Worm (Caenorhabditis elegans) whole organism, L3 larva: ENCODE data around the gene F41H10.3.

ENCODE experiments used
- R02D3.7 ChIP-seq: fragments of 150-350 bp; optimal IDR thresholded peaks from 2 replicates; lab custom pipeline; 2014; ENCODE audit warnings: missing biosample characterization, missing genetic modification characterization
- ceh-16 ChIP-seq: sonication (generic microtip); optimal IDR thresholded peaks from 2 replicates; lab custom pipeline; 2017; ENCODE audit warnings: missing biosample characterization, missing genetic modification characterization
- ceh-28 ChIP-seq: fragments of 150-350 bp; optimal IDR thresholded peaks from 2 replicates; lab custom pipeline; 2014; ENCODE audit warnings: missing biosample characterization, missing genetic modification reagents, missing genetic modification characterization
- ceh-82 ChIP-seq: fragments of 150-350 bp; optimal IDR thresholded peaks from 2 replicates; lab custom pipeline; 2014; ENCODE audit warnings: missing biosample characterization, missing genetic modification characterization
- egl-27 ChIP-seq: sonication (generic microtip); optimal IDR thresholded peaks from 4 replicates; lab custom pipeline; 2017; ENCODE audit warnings: missing biosample characterization, missing genetic modification reagents, missing genetic modification characterization
- egl-5 ChIP-seq: fragments of 150-350 bp; optimal IDR thresholded peaks from 2 replicates; lab custom pipeline; 2017; ENCODE audit warnings: missing biosample characterization, missing genetic modification reagents, missing genetic modification characterization, inconsistent platforms
- elt-1 ChIP-seq: fragments of 150-350 bp; optimal IDR thresholded peaks from 2 replicates; lab custom pipeline; 2014; ENCODE audit warnings: missing biosample characterization, missing genetic modification characterization
- elt-2 ChIP-seq: sonication (generic microtip); optimal IDR thresholded peaks from 2 replicates; lab custom pipeline; 2016; ENCODE audit warnings: missing genetic modification reagents, mild to moderate bottlenecking, missing genetic modification characterization, missing compliant biosample characterization
- elt-3 ChIP-seq, 3 experiments: fragments of 150-350 bp in 1 of 3; sonication (generic microtip) in 2 of 3; optimal IDR thresholded peaks; 2 replicates in 2 of 3; 4 replicates in 1 of 3; lab custom pipeline; 2014 to 2017; ENCODE audit warnings: missing biosample characterization in 3 of 3, missing genetic modification characterization in 3 of 3
- eor-1 ChIP-seq, 2 experiments: fragments of 150-350 bp; optimal IDR thresholded peaks; 2 replicates each; lab custom pipeline; 2014 to 2018; ENCODE audit warnings: missing biosample characterization in 2 of 2, missing genetic modification characterization in 2 of 2
- fkh-2 ChIP-seq: fragments of 150-350 bp; optimal IDR thresholded peaks from 2 replicates; lab custom pipeline; 2014; ENCODE audit warnings: missing biosample characterization, missing genetic modification reagents, missing genetic modification characterization
- hmg-11 ChIP-seq: sonication (generic microtip); optimal IDR thresholded peaks from 2 replicates; lab custom pipeline; 2016; ENCODE audit warnings: missing genetic modification characterization, missing compliant biosample characterization
- jun-1 ChIP-seq: fragments of 150-350 bp; optimal IDR thresholded peaks from 2 replicates; lab custom pipeline; 2014; ENCODE audit warnings: missing biosample characterization, missing genetic modification reagents, missing genetic modification characterization
- lin-15B ChIP-seq: fragments of 150-350 bp; optimal IDR thresholded peaks from 2 replicates; lab custom pipeline; 2014; ENCODE audit warnings: missing biosample characterization, missing genetic modification characterization
- lin-39 ChIP-seq: fragments of 150-350 bp; optimal IDR thresholded peaks from 2 replicates; lab custom pipeline; 2018; ENCODE audit warnings: missing biosample characterization, missing genetic modification reagents, missing genetic modification characterization
- lsy-12 ChIP-seq: sonication (generic microtip); optimal IDR thresholded peaks from 2 replicates; lab custom pipeline; 2016; ENCODE audit warnings: mild to moderate bottlenecking, missing genetic modification characterization, missing compliant biosample characterization
- mml-1 ChIP-seq: fragments of 150-350 bp; sonication (generic microtip); optimal IDR thresholded peaks from 3 replicates; lab custom pipeline; 2014; ENCODE audit warnings: missing biosample characterization, missing genetic modification characterization
- nfya-1 ChIP-seq: sonication (generic microtip); optimal IDR thresholded peaks from 2 replicates; lab custom pipeline; 2017; ENCODE audit warnings: missing genetic modification characterization, mild to moderate bottlenecking, missing compliant biosample characterization, antibody characterized with exemption, moderate library complexity; ENCODE audit not compliant: insufficient read depth
- nhr-11 ChIP-seq: fragments of 150-350 bp; optimal IDR thresholded peaks from 2 replicates; lab custom pipeline; 2014; ENCODE audit warnings: missing biosample characterization, missing genetic modification characterization
- nhr-12 ChIP-seq: fragments of 150-350 bp; optimal IDR thresholded peaks from 2 replicates; lab custom pipeline; 2014; ENCODE audit warnings: missing biosample characterization, missing genetic modification characterization
- nhr-23 ChIP-seq: fragments of 150-350 bp; optimal IDR thresholded peaks from 2 replicates; lab custom pipeline; 2014; ENCODE audit warnings: missing biosample characterization, missing genetic modification reagents, missing genetic modification characterization
- nhr-237 ChIP-seq: fragments of 150-350 bp; optimal IDR thresholded peaks from 2 replicates; lab custom pipeline; 2014; ENCODE audit warnings: missing biosample characterization, missing genetic modification characterization
- nhr-25 ChIP-seq: sonication (generic microtip); optimal IDR thresholded peaks from 2 replicates; lab custom pipeline; 2017; ENCODE audit warnings: missing biosample characterization, missing genetic modification characterization
- nhr-43 ChIP-seq: sonication (generic microtip); optimal IDR thresholded peaks from 2 replicates; lab custom pipeline; 2016; ENCODE audit warnings: mild to moderate bottlenecking, missing genetic modification characterization, missing compliant biosample characterization; ENCODE audit not compliant: poor library complexity, severe bottlenecking
- nhr-67 ChIP-seq: fragments of 150-350 bp; optimal IDR thresholded peaks from 2 replicates; lab custom pipeline; 2014; ENCODE audit warnings: missing biosample characterization, missing genetic modification characterization
- nhr-76 ChIP-seq: fragments of 150-350 bp; sonication (generic microtip); optimal IDR thresholded peaks from 5 replicates; lab custom pipeline; 2014; ENCODE audit warnings: missing biosample characterization, missing genetic modification characterization
- nhr-77 ChIP-seq: fragments of 150-350 bp; optimal IDR thresholded peaks from 2 replicates; lab custom pipeline; 2014; ENCODE audit warnings: missing biosample characterization, missing genetic modification characterization
- pha-4 ChIP-seq: fragments of 150-350 bp; optimal IDR thresholded peaks from 2 replicates; lab custom pipeline; 2014; ENCODE audit warnings: missing biosample characterization, missing genetic modification reagents, missing genetic modification characterization
- pqm-1 ChIP-seq: fragments of 150-350 bp; optimal IDR thresholded peaks from 2 replicates; lab custom pipeline; 2017; ENCODE audit warnings: missing biosample characterization, missing genetic modification characterization, inconsistent platforms
- skn-1 ChIP-seq: fragments of 150-350 bp; optimal IDR thresholded peaks from 2 replicates; lab custom pipeline; 2014; ENCODE audit warnings: missing biosample characterization, missing genetic modification characterization
- snpc-4 ChIP-seq: fragments of 150-350 bp; optimal IDR thresholded peaks from 2 replicates; lab custom pipeline; 2014; ENCODE audit warnings: missing biosample characterization, missing genetic modification characterization
- unc-39 ChIP-seq: sonication (generic microtip); optimal IDR thresholded peaks from 4 replicates; lab custom pipeline; 2017; ENCODE audit warnings: missing biosample characterization, missing genetic modification characterization
- unc-62 ChIP-seq: fragments of 150-350 bp; sonication (generic microtip); optimal IDR thresholded peaks from 4 replicates; lab custom pipeline; 2014; ENCODE audit warnings: missing biosample characterization, missing genetic modification reagents, missing genetic modification characterization
- ztf-11 ChIP-seq: fragments of 150-350 bp; optimal IDR thresholded peaks from 2 replicates; lab custom pipeline; 2014; ENCODE audit warnings: missing biosample characterization, missing genetic modification characterization

The F41H10.3 gene

DNA sequence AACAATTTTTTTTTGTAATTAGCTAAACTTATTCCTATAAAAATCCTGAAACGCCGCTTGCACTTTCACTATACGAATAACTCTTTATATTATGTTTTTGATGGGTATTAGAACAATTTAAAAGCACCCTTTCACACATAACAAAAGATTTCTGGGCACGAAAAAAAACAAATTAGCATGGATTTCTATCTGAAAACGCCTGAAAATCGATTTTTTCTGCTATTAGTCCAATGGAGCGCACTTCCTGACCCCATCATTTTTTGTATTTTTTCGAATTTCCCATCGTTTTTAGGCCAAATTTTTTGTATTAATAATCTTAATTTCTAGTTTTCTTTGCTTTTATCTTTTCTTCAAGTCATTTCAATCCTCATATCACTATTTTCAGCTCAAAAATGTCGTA lies at the start of gene F41H10.3:
Gene F41H10.3, plus strand, starts transcription at position 388 of the 400 bp plus-strand sequence.
- TF ChIP-seq ceh-16 (tag; lab: Kevin White, UChicago) = no peak
- TF ChIP-seq nhr-76 (tag; lab: Kevin White, UChicago) = no peak

ce11 chrIV:5326144-5326543 lies 43.5 kb upstream of the F41H10.3 start, which contains the start of gene Y4C6B.4:
Y4C6B.4 (plus strand) TSS chrIV:5326444.
- no peak for TF ChIP-seq pqm-1 (tag; lab: Kevin White, UChicago)
- no peak for TF ChIP-seq unc-62 (GFP tag; lab: Kevin White, UChicago)
- TF ChIP-seq pha-4 (tag; lab: Kevin White, UChicago) = no peak
- no peak for TF ChIP-seq nfya-1
- no peak for TF ChIP-seq egl-5 (tag; lab: Kevin White, UChicago)
- TF ChIP-seq nhr-237 (tag; lab: Kevin White, UChicago) = no peak
- no peak for TF ChIP-seq nhr-23 (tag; lab: Kevin White, UChicago)
- no peak for TF ChIP-seq elt-1 (tag; lab: Kevin White, UChicago)
- no peak for TF ChIP-seq ztf-11 (tag; lab: Kevin White, UChicago)
- no peak for TF ChIP-seq jun-1 (tag; lab: Kevin White, UChicago)
- no peak for TF ChIP-seq elt-2 (tag; lab: Kevin White, UChicago)

- TF ChIP-seq unc-39 (tag; lab: Kevin White, UChicago) (no peak), ceh-28 (tag; lab: Kevin White, UChicago) (no peak), nhr-25 (tag; lab: Kevin White, UChicago) (no peak), lsy-12 (tag; lab: Kevin White, UChicago) (no peak), elt-2 (tag; lab: Kevin White, UChicago) (no peak), nhr-12 (no peak), lin-39 (tag; lab: Kevin White, UChicago) (no peak), ceh-16 (tag; lab: Kevin White, UChicago) (no peak), R02D3.7 (tag; lab: Kevin White, UChicago) (no peak), egl-5 (tag; lab: Kevin White, UChicago) (no peak), nhr-77 (no peak)
Observed at ce11 chrIV:5332178-5332577, 37.4 kb upstream of the F41H10.3 start, which contains the start of gene Y4C6B.3. Y4C6B.3 (plus strand) TSS chrIV:5332478.

DNA sequence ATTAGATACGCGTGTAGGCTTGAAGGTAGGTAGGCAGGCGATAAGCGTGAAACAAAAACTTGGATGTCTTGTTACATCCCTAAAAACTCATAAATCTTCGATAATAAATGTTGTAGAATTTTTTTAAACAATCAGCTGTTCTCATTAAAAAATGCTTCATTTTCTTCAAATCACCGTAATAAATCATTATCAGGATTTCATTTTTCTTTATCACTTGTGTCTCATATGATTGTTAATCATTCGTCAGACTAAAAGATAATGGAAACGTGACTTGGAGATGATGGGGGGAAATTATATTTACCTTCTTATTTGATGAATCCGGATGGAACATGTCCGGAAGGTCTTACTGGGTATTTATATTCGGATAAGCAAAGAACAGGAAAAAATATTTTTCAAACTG lies 36.1 kb upstream of the F41H10.3 start:
- TF ChIP-seq mml-1 (tag; lab: Kevin White, UChicago) = no peak
- no peak for TF ChIP-seq pha-4 (tag; lab: Kevin White, UChicago)
- no peak for TF ChIP-seq eor-1 (tag; optimal IDR thresholded peaks at IDR 0.05; lab: Kevin White, UChicago)
- TF ChIP-seq, all 47 proteins: peak for 0

DNA sequence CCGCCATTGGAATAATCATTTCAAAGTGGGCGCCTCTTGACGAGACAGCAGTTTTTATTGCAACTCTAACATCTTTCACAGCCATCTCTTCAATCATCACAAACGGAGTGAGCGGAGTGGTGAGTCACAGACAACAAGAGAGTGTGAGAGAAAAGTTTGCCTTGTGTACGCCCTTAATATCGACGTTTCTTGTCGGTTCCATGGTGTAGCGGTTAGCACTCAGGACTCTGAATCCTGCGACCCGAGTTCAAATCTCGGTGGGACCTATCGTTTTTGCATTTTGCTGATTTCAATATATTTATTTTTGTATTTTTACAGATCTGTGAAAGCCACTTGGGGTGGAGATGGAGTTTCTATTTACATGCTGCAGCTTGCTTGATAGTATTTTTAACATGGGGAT lies 35.1 kb upstream of the F41H10.3 start:
- TF ChIP-seq pha-4 (tag; lab: Kevin White, UChicago) (peak; percentile 63), elt-2 (tag; lab: Kevin White, UChicago) (peak; percentile 10), R02D3.7 (tag; lab: Kevin White, UChicago) (no peak), skn-1 (tag; lab: Kevin White, UChicago) (peak; percentile 39), snpc-4 (tag; lab: Kevin White, UChicago) (peak; percentile 9), ceh-82 (tag; lab: Kevin White, UChicago) (no peak), elt-3 (tag; optimal IDR thresholded peaks at IDR 0.05; lab: Kevin White, UChicago) (no peak), nhr-11 (tag; lab: Kevin White, UChicago) (no peak), pqm-1 (tag; lab: Kevin White, UChicago) (peak; percentile 52), lin-15B (peak; percentile 40), jun-1 (tag; lab: Kevin White, UChicago) (peak; percentile 23), lsy-12 (tag; lab: Kevin White, UChicago) (peak; percentile 42), nhr-12 (no peak), fkh-2 (tag; lab: Kevin White, UChicago) (no peak), egl-27 (tag; lab: Kevin White, UChicago) (no peak), egl-5 (tag; lab: Kevin White, UChicago) (peak; percentile 46), nhr-25 (tag; lab: Kevin White, UChicago) (peak; percentile 34), hmg-11 (peak; percentile 56), ceh-16 (tag; lab: Kevin White, UChicago) (no peak), nhr-43 (tag; lab: Kevin White, UChicago) (peak; percentile 57), nhr-67 (no peak), nfya-1 (peak; percentile 63)
